Worm (Caenorhabditis elegans) whole organism, L4 larva: ENCODE results near the gene C08E3.14.

ENCODE experiments used
- D1046.2 ChIP-seq: fragments of 200-800 bp; sonication (Bioruptor generic); IDR thresholded peaks from 2 replicates; pipeline ENCODE4 v1.3.6; 2022; ENCODE audit warnings: missing genetic modification characterization, missing compliant biosample characterization
- F49E8.2 ChIP-seq: sonication (generic microtip); optimal IDR thresholded peaks from 2 replicates; lab custom pipeline; 2016; ENCODE audit warnings: missing compliant biosample characterization, mild to moderate bottlenecking, missing genetic modification characterization, borderline replicate concordance
- R02D3.7 ChIP-seq: fragments of 150-350 bp; sonication (generic microtip); optimal IDR thresholded peaks from 3 replicates; lab custom pipeline; 2014; ENCODE audit warnings: missing biosample characterization, missing genetic modification characterization
- T26A8.4 ChIP-seq: fragments of 200-800 bp; sonication (Bioruptor generic); IDR thresholded peaks from 2 replicates; pipeline ENCODE4 v1.3.6; 2022; ENCODE audit warnings: missing genetic modification characterization, missing compliant biosample characterization
- Y48G9A.11 ChIP-seq: fragments of 200-800 bp; sonication (Bioruptor generic); IDR thresholded peaks from 2 replicates; pipeline ENCODE4 v1.3.6; 2022; ENCODE audit warnings: missing genetic modification reagents, missing genetic modification characterization, missing compliant biosample characterization
- aha-1 ChIP-seq: fragments of 150-350 bp; peaks from one replicate; lab custom pipeline; 2014; ENCODE audit warnings: missing biosample characterization, missing genetic modification characterization
- ceh-28 ChIP-seq: fragments of 150-350 bp; optimal IDR thresholded peaks from 2 replicates; lab custom pipeline; 2014; ENCODE audit warnings: missing biosample characterization, missing genetic modification reagents, missing genetic modification characterization
- ceh-44 ChIP-seq: fragments of 200-800 bp; sonication (Bioruptor generic); IDR thresholded peaks from 2 replicates; pipeline ENCODE4 v1.3.6; 2022; ENCODE audit warnings: missing genetic modification reagents, missing genetic modification characterization, missing compliant biosample characterization
- daf-19 ChIP-seq: fragments of 200-800 bp; sonication (Bioruptor generic); conservative IDR thresholded peaks from 2 replicates; pipeline ENCODE4 v1.3.6; 2022; ENCODE audit warnings: missing genetic modification characterization, missing compliant biosample characterization
- duxl-1 ChIP-seq: sonication (generic microtip); optimal IDR thresholded peaks from 2 replicates; lab custom pipeline; 2016; ENCODE audit warnings: mild to moderate bottlenecking, missing genetic modification characterization, moderate library complexity, missing compliant biosample characterization; ENCODE audit not compliant: poor library complexity
- dve-1 ChIP-seq: sonication (generic microtip); optimal IDR thresholded peaks from 2 replicates; lab custom pipeline; 2017; ENCODE audit warnings: antibody characterized with exemption, mild to moderate bottlenecking, missing genetic modification characterization, missing compliant biosample characterization; ENCODE audit not compliant: insufficient read depth
- fos-1 ChIP-seq: fragments of 150-350 bp; optimal IDR thresholded peaks from 2 replicates; lab custom pipeline; 2014; ENCODE audit warnings: missing biosample characterization, missing genetic modification characterization
- hlh-11 ChIP-seq: fragments of 200-800 bp; sonication (Bioruptor generic); optimal IDR thresholded peaks from 2 replicates; lab custom pipeline; 2018; ENCODE audit warnings: mild to moderate bottlenecking, missing genetic modification characterization, missing compliant biosample characterization
- hlh-30 ChIP-seq: sonication (generic microtip); optimal IDR thresholded peaks from 2 replicates; lab custom pipeline; 2017; ENCODE audit warnings: antibody characterized with exemption, mild to moderate bottlenecking, missing genetic modification characterization, missing compliant biosample characterization; ENCODE audit not compliant: insufficient read depth
- hmg-1.1 ChIP-seq: fragments of 200-800 bp; sonication (Bioruptor generic); IDR thresholded peaks from 2 replicates; pipeline ENCODE4 v1.3.6; 2022; ENCODE audit warnings: missing genetic modification reagents, missing genetic modification characterization, missing compliant biosample characterization
- lin-39 ChIP-seq: fragments of 150-350 bp; optimal IDR thresholded peaks from 2 replicates; lab custom pipeline; 2014; ENCODE audit warnings: missing biosample characterization, missing genetic modification reagents, missing genetic modification characterization
- mxl-2 ChIP-seq: fragments of 200-800 bp; sonication (Bioruptor generic); conservative IDR thresholded peaks from 2 replicates; pipeline ENCODE4 v1.3.6; 2022; ENCODE audit warnings: missing genetic modification reagents, missing genetic modification characterization, missing compliant biosample characterization
- nhr-102 ChIP-seq: sonication (generic microtip); optimal IDR thresholded peaks from 2 replicates; lab custom pipeline; 2016; ENCODE audit warnings: mild to moderate bottlenecking, missing genetic modification characterization, moderate library complexity, missing compliant biosample characterization
- nhr-28 ChIP-seq: fragments of 150-350 bp; optimal IDR thresholded peaks from 2 replicates; lab custom pipeline; 2014; ENCODE audit warnings: missing biosample characterization, missing genetic modification characterization
- nhr-42 ChIP-seq: fragments of 200-800 bp; sonication (Bioruptor generic); IDR thresholded peaks from 2 replicates; pipeline ENCODE4 v1.3.6; 2022; ENCODE audit warnings: missing genetic modification characterization, missing compliant biosample characterization
- nhr-6 ChIP-seq: fragments of 150-350 bp; optimal IDR thresholded peaks from 2 replicates; lab custom pipeline; 2014; ENCODE audit warnings: missing biosample characterization, missing genetic modification characterization
- php-3 ChIP-seq: fragments of 200-800 bp; sonication (Bioruptor generic); IDR thresholded peaks from 2 replicates; pipeline ENCODE4 v1.3.6; 2022; ENCODE audit warnings: missing genetic modification reagents, missing genetic modification characterization, missing compliant biosample characterization
- set-16 ChIP-seq: fragments of 200-800 bp; sonication (Bioruptor generic); IDR thresholded peaks from 2 replicates; pipeline ENCODE4 v1.3.6; 2022; ENCODE audit warnings: missing genetic modification reagents, missing genetic modification characterization, missing compliant biosample characterization
- spr-1 ChIP-seq: sonication (generic microtip); optimal IDR thresholded peaks from 2 replicates; lab custom pipeline; 2016; ENCODE audit warnings: mild to moderate bottlenecking, missing genetic modification characterization, missing compliant biosample characterization
- tag-97 ChIP-seq: fragments of 200-800 bp; sonication (Bioruptor generic); IDR thresholded peaks from 2 replicates; pipeline ENCODE4 v1.3.6; 2022; ENCODE audit warnings: missing genetic modification characterization, missing compliant biosample characterization
- tra-1 ChIP-seq: fragments of 200-800 bp; sonication (Bioruptor generic); IDR thresholded peaks from 2 replicates; pipeline ENCODE4 v1.3.6; 2022; ENCODE audit warnings: missing genetic modification reagents, missing genetic modification characterization, missing compliant biosample characterization
- unc-62 ChIP-seq, 3 experiments: fragments of 150-350 bp in 1 of 3; sonication (generic microtip); optimal IDR thresholded peaks in 2 of 3; peaks in 1 of 3; 1 replicate in 1 of 3; 2 replicates in 2 of 3; lab custom pipeline; 2014 to 2017; ENCODE audit warnings: missing biosample characterization in 3 of 3, missing genetic modification characterization in 3 of 3, missing genetic modification reagents in 3 of 3, missing genotype in 1 of 3
- zag-1 ChIP-seq: fragments of 150-350 bp; optimal IDR thresholded peaks from 2 replicates; lab custom pipeline; 2014; ENCODE audit warnings: missing biosample characterization, missing genetic modification characterization

Gene C08E3.14

ce11 chrII:1663516-1663915 is 37.8 kb downstream of the C08E3.14 start, which contains the start of gene duxl-1 (continued):
- TF ChIP-seq hlh-30 (tag; lab: Kevin White, UChicago) (no peak), R02D3.7 (no peak), nhr-102 (tag; lab: Kevin White, UChicago) (peak; percentile 11)
- TF ChIP-seq, all 104 proteins: peak for 15

- TF ChIP-seq unc-62 (GFP tag; optimal IDR thresholded peaks at IDR 0.05 in 1 of 2; lab: Kevin White, UChicago) = peak in 1 of 2 experiments; percentile 49
- TF ChIP-seq unc-62 (tag; optimal IDR thresholded peaks at IDR 0.05; lab: Kevin White, UChicago) = no peak
- TF ChIP-seq php-3 (GFP tag; lab: Robert Waterston, UW) = no peak
- TF ChIP-seq tra-1 (GFP tag; lab: Robert Waterston, UW) = no peak
Measured at ce11 chrII:1666025-1666424, 40.3 kb downstream of the C08E3.14 start, which contains the start of gene srlf-29. srlf-29 (plus strand) TSS chrII:1666325.

ce11 chrII:1668913-1669312 is 43.1 kb downstream of the C08E3.14 start, which contains the start of gene srw-97:
srw-97 (minus strand) TSS chrII:1669013.
- TF ChIP-seq lin-39 (tag; lab: Kevin White, UChicago) (no peak), unc-62 (GFP tag; optimal IDR thresholded peaks at IDR 0.05 in 1 of 2; lab: Kevin White, UChicago) (peak in 1 of 2 experiments; percentile 62), unc-62 (tag; optimal IDR thresholded peaks at IDR 0.05; lab: Kevin White, UChicago) (no peak)

ce11 chrII:1670260-1670879 is 44.6 kb downstream of the C08E3.14 start, which contains the start of gene nhx-6:
nhx-6 (plus strand) TSS chrII:1670829.
- TF ChIP-seq daf-19 (GFP tag; lab: Robert Waterston, UW) (no peak), php-3 (GFP tag; lab: Robert Waterston, UW) (no peak), nhr-28 (tag; lab: Kevin White, UChicago) (peak; percentile 6), fos-1 (tag; lab: Kevin White, UChicago) (no peak), T26A8.4 (no peak), ceh-28 (tag; lab: Kevin White, UChicago) (no peak), hlh-30 (tag; lab: Kevin White, UChicago) (no peak), aha-1 (peak; percentile 46), hlh-11 (tag; lab: Kevin White, UChicago) (peak; percentile 25)

ce11 chrII:1670985-1671384 is 45.2 kb downstream of the C08E3.14 start:
- TF ChIP-seq nhr-42 (no peak), tag-97 (no peak), aha-1 (peak; percentile 91), hmg-1.1 (GFP tag; lab: Robert Waterston, UW) (no peak)

ce11 chrII:1672673-1673072 is 46.9 kb downstream of the C08E3.14 start:
- no peak for TF ChIP-seq ceh-44
- no peak for TF ChIP-seq hlh-11 (tag; lab: Kevin White, UChicago)
- TF ChIP-seq duxl-1 (tag; lab: Kevin White, UChicago) = no peak
- TF ChIP-seq unc-62 (GFP tag; optimal IDR thresholded peaks at IDR 0.05 in 1 of 2; lab: Kevin White, UChicago) = no peak
- no peak for TF ChIP-seq unc-62 (tag; optimal IDR thresholded peaks at IDR 0.05; lab: Kevin White, UChicago)
- TF ChIP-seq nhr-6 (tag; lab: Kevin White, UChicago) = no peak
- TF ChIP-seq aha-1 = peak; percentile 54
- TF ChIP-seq F49E8.2 (tag; lab: Kevin White, UChicago) = no peak
- no peak for TF ChIP-seq spr-1 (tag; lab: Kevin White, UChicago)
- no peak for TF ChIP-seq zag-1
- TF ChIP-seq dve-1 = no peak
- no peak for TF ChIP-seq mxl-2 (GFP tag; lab: Robert Waterston, UW)
- TF ChIP-seq fos-1 (tag; lab: Kevin White, UChicago) = no peak
- no peak for TF ChIP-seq Y48G9A.11 (GFP tag; lab: Robert Waterston, UW)
- TF ChIP-seq D1046.2 (GFP tag; lab: Robert Waterston, UW) = no peak
- peak; percentile 68; the same call in 1 of the 2 replicates for TF ChIP-seq set-16 (GFP tag; lab: Robert Waterston, UW)
- TF ChIP-seq nhr-42 = no peak
